Fruit fly (Drosophila melanogaster) S2 (cell line): ENCODE measurements around the gene kay.

Experiments used
- CG8478 ChIP-seq: fragments of >200 bp; optimal IDR thresholded peaks from 2 replicates; lab custom pipeline; 2018
- CTCF ChIP-seq, 2 experiments: fragments of >200 bp; optimal IDR thresholded peaks; 2 replicates each; lab custom pipeline; 2018

dm6 chr3R:29726277-29726676, 39.5 kb upstream of the kay start:
- no peak for TF ChIP-seq CG8478 (lab: Kevin White, UChicago)
- no peak for TF ChIP-seq CTCF (optimal IDR thresholded peaks at IDR 0.05; lab: Kevin White, UChicago)
